Worm (Caenorhabditis elegans): Measurements from ENCODE around the gene C16C8.10.

DNA sequence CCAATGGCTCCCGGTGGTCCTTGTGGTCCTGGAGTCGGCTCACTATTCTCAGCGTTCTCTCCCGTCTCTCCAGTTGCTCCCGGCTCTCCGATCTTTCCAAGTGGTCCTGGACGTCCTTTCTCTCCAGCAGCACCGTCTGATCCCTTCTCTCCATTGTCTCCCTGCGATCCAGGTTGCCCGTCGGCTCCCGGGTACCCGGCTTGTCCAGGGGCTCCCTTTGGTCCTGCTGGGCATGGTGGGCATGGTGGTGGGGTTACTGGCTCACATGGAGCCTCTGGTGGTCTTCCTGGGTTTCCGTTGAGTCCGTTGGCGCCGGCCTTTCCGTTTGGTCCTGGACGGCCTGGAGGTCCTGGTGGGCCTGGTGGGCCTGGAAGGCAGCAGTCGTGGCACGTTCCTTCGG, 35.9 kb upstream of the C16C8.10 start:
- TF ChIP-seq nhr-25 (tag; optimal IDR thresholded peaks at IDR 0.05) (no peak), lin-11 (tag; optimal IDR thresholded peaks at IDR 0.05) (no peak), R02D3.7 (tag; optimal IDR thresholded peaks at IDR 0.05) (no peak), ceh-82 (tag; optimal IDR thresholded peaks at IDR 0.05) (no peak), C34F6.9 (tag; optimal IDR thresholded peaks at IDR 0.05) (no peak), dmd-4 (tag; optimal IDR thresholded peaks at IDR 0.05) (no peak), ztf-11 (tag; optimal IDR thresholded peaks at IDR 0.05) (no peak), nhr-6 (tag; optimal IDR thresholded peaks at IDR 0.05) (no peak), ZK546.5 (tag; optimal IDR thresholded peaks at IDR 0.05) (no peak), ceh-16 (tag; optimal IDR thresholded peaks at IDR 0.05) (no peak), ama-1 (optimal IDR thresholded peaks at IDR 0.05) (no peak), lin-39 (tag; optimal IDR thresholded peaks at IDR 0.05) (no peak), mab-5 (tag; optimal IDR thresholded peaks at IDR 0.05) (no peak), unc-39 (tag; optimal IDR thresholded peaks at IDR 0.05) (no peak)

Measured in whole organism, L2 larva.